Worm (Caenorhabditis elegans) whole organism, late embryonic: ENCODE measurements around the gene lgg-1.

Experiments used
- C38D4.7 ChIP-seq: fragments of 200-800 bp; sonication (Bioruptor generic); optimal IDR thresholded peaks from 2 replicates; lab custom pipeline; 2018; ENCODE audit warnings: mild to moderate bottlenecking, missing genetic modification characterization, moderate library complexity, missing compliant biosample characterization
- ama-1 ChIP-seq: fragments of 150-350 bp; optimal IDR thresholded peaks from 2 replicates; lab custom pipeline; 2014
- elt-2 ChIP-seq: sonication (generic microtip); optimal IDR thresholded peaks from 2 replicates; lab custom pipeline; 2016; ENCODE audit warnings: missing genetic modification reagents, missing genetic modification characterization, missing compliant biosample characterization
- fkh-10 ChIP-seq: fragments of 150-350 bp; optimal IDR thresholded peaks from 2 replicates; lab custom pipeline; 2014; ENCODE audit warnings: missing biosample characterization, missing genetic modification reagents, missing genetic modification characterization
- hlh-8 ChIP-seq: sonication (generic microtip); optimal IDR thresholded peaks from 2 replicates; lab custom pipeline; 2016; ENCODE audit warnings: missing genotype, missing genetic modification characterization, missing compliant biosample characterization
- nhr-11 ChIP-seq: fragments of 150-350 bp; optimal IDR thresholded peaks from 2 replicates; lab custom pipeline; 2014; ENCODE audit warnings: missing biosample characterization, missing genetic modification characterization
- pag-3 ChIP-seq: sonication (generic microtip); optimal IDR thresholded peaks from 2 replicates; lab custom pipeline; 2016; ENCODE audit warnings: missing compliant biosample characterization, missing genetic modification characterization, borderline replicate concordance
- pha-4 ChIP-seq: fragments of 150-350 bp; optimal IDR thresholded peaks from 2 replicates; lab custom pipeline; 2018; ENCODE audit warnings: missing biosample characterization, missing genetic modification reagents, missing genetic modification characterization
- pqm-1 ChIP-seq: sonication (generic microtip); optimal IDR thresholded peaks from 2 replicates; lab custom pipeline; 2016; ENCODE audit warnings: missing genetic modification characterization, missing compliant biosample characterization
- rnt-1 ChIP-seq: sonication (generic microtip); optimal IDR thresholded peaks from 2 replicates; lab custom pipeline; 2016; ENCODE audit warnings: missing genetic modification characterization, missing compliant biosample characterization
- sdc-2 ChIP-seq: sonication (generic microtip); optimal IDR thresholded peaks from 2 replicates; lab custom pipeline; 2016; ENCODE audit warnings: missing genotype, missing genetic modification characterization, missing compliant biosample characterization

DNA sequence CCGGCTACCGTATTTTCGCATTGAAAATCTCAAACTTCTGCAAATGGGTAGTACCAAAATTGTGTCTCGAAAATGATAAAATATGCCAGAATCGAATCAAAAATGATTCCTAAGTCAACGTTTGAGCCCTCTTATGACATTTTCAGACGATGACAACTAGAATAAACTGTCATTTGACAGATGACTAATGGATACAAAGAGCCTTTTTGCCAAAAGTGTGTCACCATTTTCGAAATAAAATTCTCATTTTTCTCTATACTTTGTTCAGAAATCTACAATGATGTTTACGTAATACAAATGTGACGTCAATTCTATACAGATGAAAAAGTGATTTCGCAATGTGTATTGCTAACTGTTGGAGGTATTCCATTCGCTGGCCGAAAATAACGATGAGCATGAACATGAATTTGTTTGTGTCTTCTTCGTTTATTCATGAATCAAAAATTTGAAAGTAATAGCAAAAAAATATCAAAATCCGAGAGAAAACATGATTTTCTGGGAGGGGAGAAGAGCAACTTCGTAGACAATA is 904 bp downstream of the lgg-1 start:
- TF ChIP-seq fkh-10 (GFP tag; lab: Kevin White, UChicago) (no peak), rnt-1 (tag; lab: Kevin White, UChicago) (no peak), pha-4 (tag; lab: Kevin White, UChicago) (no peak), sdc-2 (no peak), hlh-8 (no peak), ama-1 (lab: Kevin White, UChicago) (peak; percentile 77), pag-3 (tag; lab: Kevin White, UChicago) (no peak), pqm-1 (no peak), elt-2 (tag; lab: Kevin White, UChicago) (no peak), C38D4.7 (GFP tag; lab: Kevin White, UChicago) (no peak), nhr-11 (tag; lab: Kevin White, UChicago) (no peak)
